Fruit fly (Drosophila melanogaster): Measurements from ENCODE around the gene CG13023.

Gene CG13023

DNA sequence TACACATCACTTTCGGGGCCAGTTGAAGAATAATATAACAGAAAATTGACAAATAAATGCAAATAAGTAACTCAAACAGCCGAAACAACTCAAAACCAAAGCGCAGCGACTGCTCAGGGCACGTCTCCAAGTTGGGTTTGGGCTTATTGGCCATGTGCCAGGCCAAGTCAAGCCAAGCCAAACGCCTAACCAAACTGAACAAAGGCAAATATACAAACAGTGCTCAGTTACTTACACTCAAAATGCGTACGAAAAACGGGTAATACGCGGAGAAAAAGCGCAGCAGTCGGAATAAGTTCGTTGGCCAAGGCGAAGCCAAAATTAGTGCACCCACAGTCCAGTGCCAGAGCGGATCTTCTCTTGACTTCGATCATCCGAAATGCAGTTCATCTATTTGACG lies 4.3 kb downstream of the CG13023 start, which contains the start of gene CG13028:
Gene CG13028 (plus strand): TSS at position 301 of the 400 bp plus-strand sequence.
- 0 out of 4 replicates have a peak, but pooled peaks have one; percentile 35 for TF ChIP-seq chinmo (GFP tag; IDR thresholded peaks at IDR 0.05; ENCODE audit: partially characterized antibody)
- TF ChIP-seq Optix (GFP tag; IDR thresholded peaks at IDR 0.05) = no peak
- 0 out of 2 replicates have a peak, but pooled peaks have one; percentile 22 for TF ChIP-seq vvl (GFP tag; IDR thresholded peaks at IDR 0.05)
- TF ChIP-seq z (GFP tag; IDR thresholded peaks at IDR 0.05) = peak; percentile 88
- TF ChIP-seq tin (GFP tag; optimal IDR thresholded peaks at IDR 0.05) = no peak
- peak; percentile 12 for TF ChIP-seq wek (GFP tag; optimal IDR thresholded peaks at IDR 0.05)

DNA sequence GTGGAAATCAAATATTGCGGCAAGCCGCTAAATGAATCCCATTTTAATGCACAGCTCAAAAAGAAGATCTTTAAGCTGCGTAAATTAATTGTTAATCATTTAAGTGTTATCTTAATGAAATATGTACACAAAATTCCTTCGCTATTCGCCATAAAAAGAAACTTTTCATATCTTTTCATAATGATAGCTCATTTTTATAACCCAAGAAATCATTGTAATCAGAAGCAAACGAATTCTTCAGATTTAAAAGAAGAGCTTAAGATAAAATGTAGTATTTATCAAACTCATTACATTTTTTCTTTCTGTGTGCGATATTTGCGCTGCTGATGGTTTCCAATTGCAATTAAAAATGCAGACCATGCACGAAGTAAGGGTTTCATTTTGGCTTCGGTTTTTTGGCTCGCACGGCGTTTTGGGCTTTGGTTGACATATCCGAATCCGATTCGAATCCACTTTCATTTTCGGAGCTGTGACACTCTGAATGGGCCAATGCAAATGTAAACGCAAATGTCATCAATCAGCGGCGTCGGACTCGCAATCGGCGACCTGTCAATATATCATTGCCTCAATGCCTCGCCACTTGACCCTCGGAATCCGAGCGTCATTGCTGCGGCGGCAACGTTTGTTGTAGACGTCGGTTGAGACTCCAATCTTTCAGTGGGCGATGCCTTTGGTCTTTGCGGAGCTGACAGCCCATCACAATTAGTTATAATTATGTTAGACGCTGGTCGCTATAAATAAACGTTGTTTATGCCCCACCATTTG lies 9.6 kb downstream of the CG13023 start:
- TF ChIP-seq sr (GFP tag; IDR thresholded peaks at IDR 0.05) = peak; percentile 76
- no peak for TF ChIP-seq CG12071 (GFP tag; optimal IDR thresholded peaks at IDR 0.05)
- 0 out of 2 replicates have a peak, but pooled peaks have one; percentile 31 for TF ChIP-seq wor (GFP tag; IDR thresholded peaks at IDR 0.05)
- TF ChIP-seq CG2712 (tag; optimal IDR thresholded peaks at IDR 0.05) = peak; percentile 16
- TF ChIP-seq CG30403 (GFP tag; optimal IDR thresholded peaks at IDR 0.05) = no peak
- peak; percentile 7 for TF ChIP-seq grau (tag; optimal IDR thresholded peaks at IDR 0.05)
- TF ChIP-seq CG2678 (tag; optimal IDR thresholded peaks at IDR 0.05) = peak; percentile 19
- no peak for TF ChIP-seq CHES-1-like (GFP tag; optimal IDR thresholded peaks at IDR 0.05)
- peak; percentile 48 for TF ChIP-seq dmrt99B (tag; optimal IDR thresholded peaks at IDR 0.05)
- TF ChIP-seq psq (GFP tag; optimal IDR thresholded peaks at IDR 0.05) = no peak
- no peak for TF ChIP-seq dpn (GFP tag; optimal IDR thresholded peaks at IDR 0.05)
- TF ChIP-seq toy (GFP tag; IDR thresholded peaks at IDR 0.05) = no peak
- peak; percentile 54; the same call in 1 of the 4 replicates for TF ChIP-seq chinmo (GFP tag; IDR thresholded peaks at IDR 0.05; ENCODE audit: partially characterized antibody)
- TF ChIP-seq ind (GFP tag; optimal IDR thresholded peaks at IDR 0.05) = no peak
- TF ChIP-seq CG15269 (tag; optimal IDR thresholded peaks at IDR 0.05) = peak; percentile 17
- no peak for TF ChIP-seq YL-1 (GFP tag; optimal IDR thresholded peaks at IDR 0.05)
- no peak for TF ChIP-seq bab2 (GFP tag; optimal IDR thresholded peaks at IDR 0.05)
- TF ChIP-seq CG5953 (GFP tag; IDR thresholded peaks at IDR 0.05) = no peak
- TF ChIP-seq CoRest (tag; optimal IDR thresholded peaks at IDR 0.05) = peak; percentile 12
- peak; percentile 25 for TF ChIP-seq CG17359 (tag; optimal IDR thresholded peaks at IDR 0.05)
- peak; percentile 17 for TF ChIP-seq PHDP (tag; optimal IDR thresholded peaks at IDR 0.05)
- TF ChIP-seq CG18262 (tag; optimal IDR thresholded peaks at IDR 0.05) = peak; percentile 13
- TF ChIP-seq gem (tag; optimal IDR thresholded peaks at IDR 0.05) = peak; percentile 42
- no peak for TF ChIP-seq fd3F (GFP tag; optimal IDR thresholded peaks at IDR 0.05)
- TF ChIP-seq ash1 (GFP tag; optimal IDR thresholded peaks at IDR 0.05) = no peak
- 0 out of 2 replicates have a peak, but pooled peaks have one; percentile 15 for TF ChIP-seq Awh (GFP tag; IDR thresholded peaks at IDR 0.05)
- 0 out of 2 replicates have a peak, but pooled peaks have one; percentile 9 for TF ChIP-seq vvl (GFP tag; IDR thresholded peaks at IDR 0.05)
- peak; percentile 95 for TF ChIP-seq CG8281 (tag; optimal IDR thresholded peaks at IDR 0.05)
- peak in 1 of 2 experiments; percentile 49 for TF ChIP-seq Hr78 (GFP tag; optimal IDR thresholded peaks at IDR 0.05)
- peak; percentile 59 for TF ChIP-seq Sox102F (GFP tag; optimal IDR thresholded peaks at IDR 0.05)
- TF ChIP-seq CG11398 (GFP tag; optimal IDR thresholded peaks at IDR 0.05) = no peak
- no peak for TF ChIP-seq CG1233 (GFP tag; optimal IDR thresholded peaks at IDR 0.05)
- peak; percentile 7 for TF ChIP-seq Oli (tag; optimal IDR thresholded peaks at IDR 0.05)
- peak; percentile 25; the same call in 1 of the 2 replicates for TF ChIP-seq sisA (GFP tag; IDR thresholded peaks at IDR 0.05)
- TF ChIP-seq CG34422 (GFP tag; IDR thresholded peaks at IDR 0.05) = no peak
- no peak for TF ChIP-seq tup (GFP tag; optimal IDR thresholded peaks at IDR 0.05)
- peak; percentile 50 for TF ChIP-seq Sox100B (GFP tag; optimal IDR thresholded peaks at IDR 0.05)
- TF ChIP-seq Doc3 (GFP tag; IDR thresholded peaks at IDR 0.05; ENCODE audit: partially characterized antibody) = no peak
- 0 out of 3 replicates have a peak, but pooled peaks have one; percentile 36 for TF ChIP-seq CG11456 (GFP tag; IDR thresholded peaks at IDR 0.05)
- no peak for TF ChIP-seq CG6254 (GFP tag; optimal IDR thresholded peaks at IDR 0.05)
- TF ChIP-seq CG7839 (tag; optimal IDR thresholded peaks at IDR 0.05) = peak; percentile 2
- TF ChIP-seq CG17361 (GFP tag; IDR thresholded peaks at IDR 0.05) = 0 out of 3 replicates have a peak, but pooled peaks have one; percentile 22
